Fruit fly (Drosophila melanogaster) whole organism, embryonic: ENCODE measurements around the gene a10.

Source experiments
- Awh ChIP-seq: fragments of 200-800 bp; sonication (Bioruptor generic); IDR thresholded peaks from 2 replicates; pipeline ENCODE4, ENCODE4 v1.3.6; 2022; ENCODE audit warnings: missing biosample characterization, missing genetic modification characterization
- CG10321 ChIP-seq: fragments of 200-800 bp; sonication (Bioruptor generic); IDR thresholded peaks from 2 replicates; pipeline ENCODE4 v1.3.6; 2022; ENCODE audit warnings: missing biosample characterization, missing genetic modification characterization
- CG13775 ChIP-seq: fragments of 200-800 bp; sonication (Bioruptor generic); optimal IDR thresholded peaks from 3 replicates; lab custom pipeline; 2017; ENCODE audit warnings: missing biosample characterization, mild to moderate bottlenecking, missing genetic modification characterization
- CG15696 ChIP-seq: fragments of 200-800 bp; sonication (Bioruptor generic); optimal IDR thresholded peaks from 2 replicates; lab custom pipeline; 2019; ENCODE audit warnings: missing biosample characterization, mild to moderate bottlenecking, missing genetic modification characterization, moderate library complexity
- CG1602 ChIP-seq: fragments of 200-800 bp; sonication (Bioruptor generic); optimal IDR thresholded peaks from 3 replicates; lab custom pipeline; 2016; ENCODE audit warnings: missing biosample characterization, missing genetic modification characterization
- CG17612 ChIP-seq: fragments of 200-800 bp; sonication (Bioruptor generic); IDR thresholded peaks from 2 replicates; pipeline ENCODE4 v1.3.6; 2022; ENCODE audit warnings: missing biosample characterization, missing genetic modification characterization
- CG18619 ChIP-seq: fragments of 200-800 bp; sonication (Bioruptor generic); optimal IDR thresholded peaks from 3 replicates; lab custom pipeline; 2017; ENCODE audit warnings: missing biosample characterization, mild to moderate bottlenecking, missing genetic modification characterization
- CG3065 ChIP-seq: fragments of 200-800 bp; sonication (Bioruptor generic); optimal IDR thresholded peaks from 2 replicates; lab custom pipeline; 2016; ENCODE audit warnings: missing biosample characterization, missing genetic modification characterization
- CG31388 ChIP-seq: fragments of 200-800 bp; sonication (Bioruptor generic); optimal IDR thresholded peaks from 2 replicates; lab custom pipeline; 2016; ENCODE audit warnings: missing biosample characterization, missing genetic modification characterization
- CG31441 ChIP-seq: fragments of 200-800 bp; sonication (Bioruptor generic); IDR thresholded peaks from 2 replicates; pipeline ENCODE4 v1.3.6; 2022; ENCODE audit warnings: missing biosample characterization, missing genetic modification characterization
- CG32767 ChIP-seq: fragments of 200-800 bp; sonication (Bioruptor generic); IDR thresholded peaks from 2 replicates; pipeline ENCODE4 v1.3.6; 2022; ENCODE audit warnings: missing biosample characterization, missing genetic modification characterization
- CG34376 ChIP-seq: fragments of 200-800 bp; sonication (Bioruptor generic); optimal IDR thresholded peaks from 2 replicates; lab custom pipeline; 2018; ENCODE audit warnings: missing biosample characterization, mild to moderate bottlenecking, missing genetic modification characterization
- CG3847 ChIP-seq: fragments of 200-800 bp; sonication (Bioruptor generic); IDR thresholded peaks from 2 replicates; pipeline ENCODE4 v1.3.6; 2022; ENCODE audit warnings: missing biosample characterization, missing genetic modification characterization
- CG7357 ChIP-seq: fragments of 200-800 bp; sonication (Bioruptor generic); IDR thresholded peaks from 3 replicates; pipeline ENCODE4 v1.3.6; 2022; ENCODE audit warnings: missing biosample characterization, missing genetic modification characterization
- CG7928 ChIP-seq: fragments of 200-800 bp; sonication (Bioruptor generic); optimal IDR thresholded peaks from 2 replicates; lab custom pipeline; 2017; ENCODE audit warnings: missing biosample characterization, mild to moderate bottlenecking, missing genetic modification characterization
- Camta ChIP-seq: fragments of 200-800 bp; sonication (Bioruptor generic); optimal IDR thresholded peaks from 2 replicates; lab custom pipeline; 2016; ENCODE audit warnings: missing biosample characterization, missing genetic modification characterization
- Dbx ChIP-seq: fragments of 200-800 bp; sonication (Bioruptor generic); IDR thresholded peaks from 3 replicates; pipeline ENCODE4 v1.3.6; 2022; ENCODE audit warnings: missing biosample characterization, missing genetic modification characterization
- Dp ChIP-seq: fragments of 200-800 bp; sonication (Bioruptor generic); optimal IDR thresholded peaks from 2 replicates; lab custom pipeline; 2018; ENCODE audit warnings: missing biosample characterization, mild to moderate bottlenecking, missing genetic modification characterization, moderate library complexity
- ERR ChIP-seq: fragments of 200-800 bp; sonication (Bioruptor generic); optimal IDR thresholded peaks from 2 replicates; lab custom pipeline; 2016; ENCODE audit warnings: missing biosample characterization, missing genetic modification characterization
- Elba2 ChIP-seq: fragments of 200-800 bp; sonication (Bioruptor generic); optimal IDR thresholded peaks from 3 replicates; lab custom pipeline; 2016; ENCODE audit warnings: missing biosample characterization, missing genetic modification characterization
- Hey ChIP-seq: fragments of 200-800 bp; sonication (Bioruptor generic); optimal IDR thresholded peaks from 3 replicates; lab custom pipeline; 2018; ENCODE audit warnings: missing biosample characterization, mild to moderate bottlenecking, missing genetic modification characterization
- Jarid2 ChIP-seq: fragments of 200-800 bp; sonication (Bioruptor generic); optimal IDR thresholded peaks from 3 replicates; lab custom pipeline; 2017; ENCODE audit warnings: mild to moderate bottlenecking, missing biosample characterization, missing genetic modification reagents, missing genetic modification characterization
- MTF-1 ChIP-seq: fragments of 200-800 bp; sonication (Bioruptor generic); optimal IDR thresholded peaks from 2 replicates; lab custom pipeline; 2018; ENCODE audit warnings: missing biosample characterization, mild to moderate bottlenecking, missing genetic modification characterization, borderline replicate concordance
- NC2β ChIP-seq: fragments of 200-800 bp; sonication (Bioruptor generic); optimal IDR thresholded peaks from 2 replicates; lab custom pipeline; 2016; ENCODE audit warnings: missing biosample characterization, missing genetic modification characterization
- NFAT ChIP-seq: fragments of 200-800 bp; sonication (Bioruptor generic); IDR thresholded peaks from 2 replicates; pipeline ENCODE4 v1.3.6; 2022; ENCODE audit warnings: missing biosample characterization, missing genetic modification characterization
- ab ChIP-seq: fragments of 200-800 bp; sonication (Bioruptor generic); optimal IDR thresholded peaks from 2 replicates; lab custom pipeline; 2016; ENCODE audit warnings: missing biosample characterization, missing genetic modification characterization
- ase ChIP-seq: fragments of 200-800 bp; sonication (Bioruptor generic); IDR thresholded peaks from 3 replicates; pipeline ENCODE4 v1.3.6; 2022; ENCODE audit warnings: missing biosample characterization, missing genetic modification characterization
- bbx ChIP-seq: fragments of 200-800 bp; sonication (Bioruptor generic); IDR thresholded peaks from 2 replicates; pipeline ENCODE4 v1.3.6; 2022; ENCODE audit warnings: missing biosample characterization, missing genetic modification characterization; ENCODE audit not compliant: partially characterized antibody
- cato ChIP-seq: fragments of 200-800 bp; sonication (Bioruptor generic); optimal IDR thresholded peaks from 2 replicates; lab custom pipeline; 2016; ENCODE audit warnings: missing biosample characterization, missing genetic modification characterization, borderline replicate concordance
- caup ChIP-seq: fragments of 200-800 bp; sonication (Bioruptor generic); optimal IDR thresholded peaks from 3 replicates; lab custom pipeline; 2017; ENCODE audit warnings: missing biosample characterization, mild to moderate bottlenecking, missing genetic modification characterization, moderate library complexity; ENCODE audit not compliant: severe bottlenecking
- cg ChIP-seq: fragments of 200-800 bp; sonication (Bioruptor generic); optimal IDR thresholded peaks from 3 replicates; lab custom pipeline; 2019; ENCODE audit warnings: missing biosample characterization, mild to moderate bottlenecking, missing genetic modification characterization, moderate library complexity
- dpn ChIP-seq, 2 experiments: fragments of 200-800 bp; sonication (Bioruptor generic); optimal IDR thresholded peaks; 3 replicates each; lab custom pipeline; 2016; ENCODE audit warnings: missing biosample characterization in 2 of 2, missing genetic modification characterization in 2 of 2
- en ChIP-seq: fragments of 200-800 bp; sonication (Bioruptor generic); optimal IDR thresholded peaks from 2 replicates; lab custom pipeline; 2016; ENCODE audit warnings: missing biosample characterization, missing genetic modification characterization
- exex ChIP-seq: fragments of 200-800 bp; sonication (Bioruptor generic); optimal IDR thresholded peaks from 4 replicates; lab custom pipeline; 2018; ENCODE audit warnings: missing biosample characterization, mild to moderate bottlenecking, missing genetic modification characterization, moderate library complexity
- fd64A ChIP-seq: fragments of 200-800 bp; sonication (Bioruptor generic); optimal IDR thresholded peaks from 3 replicates; lab custom pipeline; 2018; ENCODE audit warnings: missing biosample characterization, mild to moderate bottlenecking, missing genetic modification characterization
- ind ChIP-seq: fragments of 200-800 bp; sonication (Bioruptor generic); optimal IDR thresholded peaks from 3 replicates; lab custom pipeline; 2016; ENCODE audit warnings: missing biosample characterization, missing genetic modification characterization
- lbe ChIP-seq: fragments of 200-800 bp; sonication (Bioruptor generic); optimal IDR thresholded peaks from 2 replicates; lab custom pipeline; 2016; ENCODE audit warnings: missing biosample characterization, mild to moderate bottlenecking, missing genetic modification characterization
- lmd ChIP-seq: fragments of 200-800 bp; sonication (Bioruptor generic); IDR thresholded peaks from 2 replicates; pipeline ENCODE4 v1.3.6; 2022; ENCODE audit warnings: missing biosample characterization, missing genetic modification characterization
- onecut ChIP-seq: fragments of 200-800 bp; sonication (Bioruptor generic); IDR thresholded peaks from 2 replicates; pipeline ENCODE4 v1.3.6; 2022; ENCODE audit warnings: missing biosample characterization, missing genetic modification characterization
- p53 ChIP-seq: fragments of 200-800 bp; sonication (Bioruptor generic); optimal IDR thresholded peaks from 2 replicates; lab custom pipeline; 2016; ENCODE audit warnings: missing biosample characterization, missing genetic modification characterization
- pb ChIP-seq: fragments of 200-800 bp; sonication (Bioruptor generic); optimal IDR thresholded peaks from 3 replicates; lab custom pipeline; 2016; ENCODE audit warnings: missing biosample characterization, missing genetic modification characterization
- psq ChIP-seq: fragments of 200-800 bp; sonication (Bioruptor generic); optimal IDR thresholded peaks from 2 replicates; lab custom pipeline; 2017; ENCODE audit warnings: missing biosample characterization, missing genetic modification characterization
- ranshi ChIP-seq: fragments of 200-800 bp; sonication (Bioruptor generic); IDR thresholded peaks from 2 replicates; pipeline ENCODE4 v1.3.6; 2022; ENCODE audit warnings: missing biosample characterization, missing genetic modification characterization
- tna ChIP-seq: fragments of 200-800 bp; sonication (Bioruptor generic); IDR thresholded peaks from 2 replicates; pipeline ENCODE4 v1.3.6; 2022; ENCODE audit warnings: missing biosample characterization, missing genetic modification characterization; ENCODE audit not compliant: partially characterized antibody
- toy ChIP-seq: fragments of 200-800 bp; sonication (Bioruptor generic); IDR thresholded peaks from 2 replicates; pipeline ENCODE4 v1.3.6; 2022; ENCODE audit warnings: missing biosample characterization, missing genetic modification characterization
- unpg ChIP-seq: fragments of 200-800 bp; sonication (Bioruptor generic); optimal IDR thresholded peaks from 3 replicates; lab custom pipeline; 2018; ENCODE audit warnings: missing biosample characterization, mild to moderate bottlenecking, missing genetic modification characterization, moderate library complexity
- zen ChIP-seq: fragments of 200-800 bp; sonication (Bioruptor generic); optimal IDR thresholded peaks from 3 replicates; lab custom pipeline; 2018; ENCODE audit warnings: missing biosample characterization, mild to moderate bottlenecking, missing genetic modification characterization, moderate library complexity
- zf30C ChIP-seq: fragments of 200-800 bp; sonication (Bioruptor generic); optimal IDR thresholded peaks from 3 replicates; lab custom pipeline; 2018; ENCODE audit warnings: missing biosample characterization, mild to moderate bottlenecking, missing genetic modification characterization
- zfh2 ChIP-seq: fragments of 200-800 bp; sonication (Bioruptor generic); optimal IDR thresholded peaks from 2 replicates; lab custom pipeline; 2016; ENCODE audit warnings: missing biosample characterization, missing genetic modification characterization

a10 gene

DNA sequence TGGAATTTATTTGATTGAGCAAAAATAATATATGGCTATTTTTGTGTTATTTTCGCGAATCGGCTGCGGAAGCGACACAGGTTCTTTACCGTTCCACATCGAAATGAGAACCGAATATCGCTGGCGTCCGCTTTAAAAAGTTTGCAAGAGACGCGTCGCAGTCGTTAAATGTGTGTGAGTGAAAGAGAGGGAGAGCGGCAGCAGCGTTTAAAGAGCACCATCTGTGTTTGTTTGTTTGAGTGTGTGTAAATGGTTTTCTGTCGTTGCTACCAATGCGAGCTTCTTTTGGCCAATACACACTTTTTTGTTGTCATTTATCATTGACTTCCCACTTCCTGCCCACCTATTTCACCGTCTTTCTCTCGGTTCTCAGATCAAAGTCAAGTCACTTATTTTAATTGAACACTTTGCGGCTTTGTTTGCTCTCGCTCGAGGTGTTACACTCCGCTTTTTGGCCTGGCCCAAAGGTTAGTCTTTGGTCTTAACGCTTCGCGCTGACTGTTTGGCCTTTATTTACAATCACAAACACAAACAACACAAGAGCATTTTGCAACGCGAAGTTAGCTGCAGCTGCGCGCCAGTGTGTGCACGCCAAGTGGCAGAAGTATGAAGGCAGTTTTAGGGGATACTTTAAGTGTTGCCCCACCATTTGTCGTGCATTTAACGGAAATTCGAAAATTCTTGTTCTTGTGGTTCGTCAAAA, 11.4 kb downstream of the a10 start, which contains the start of gene CG3764 (continued):
- TF ChIP-seq CG7928 (GFP tag; lab: Kevin White, UChicago) (peak; percentile 50), Dp (GFP tag; lab: Kevin White, UChicago) (peak; percentile 77), ranshi (GFP tag; lab: Robert Waterston, UW) (peak; percentile 44; the same call in 1 of the 2 replicates), zfh2 (GFP tag; lab: Kevin White, UChicago) (peak; percentile 23), bbx (GFP tag; lab: Robert Waterston, UW) (peak; percentile 65), ase (GFP tag; lab: Robert Waterston, UW) (0 out of 3 replicates have a peak, but pooled peaks have one; percentile 27), lmd (GFP tag; lab: Robert Waterston, UW) (peak; percentile 45; the same call in 1 of the 2 replicates), tna (GFP tag; lab: Robert Waterston, UW) (no peak; the same call in 1 of the 2 replicates), NFAT (GFP tag; lab: Robert Waterston, UW) (0 out of 2 replicates have a peak, but pooled peaks have one; percentile 6), cato (GFP tag; lab: Kevin White, UChicago) (peak; percentile 34), MTF-1 (GFP tag; lab: Kevin White, UChicago) (peak; percentile 88), CG34376 (GFP tag; lab: Kevin White, UChicago) (peak; percentile 95), CG31441 (GFP tag; lab: Robert Waterston, UW) (peak; percentile 63), CG7357 (GFP tag; lab: Robert Waterston, UW) (0 out of 3 replicates have a peak, but pooled peaks have one; percentile 31), CG31388 (GFP tag; lab: Kevin White, UChicago) (peak; percentile 27), lbe (peak; percentile 38), Jarid2 (peak; percentile 56), CG13775 (GFP tag; lab: Kevin White, UChicago) (peak; percentile 50), Camta (GFP tag; lab: Kevin White, UChicago) (peak; percentile 82), Awh (peak; percentile 76), fd64A (peak; percentile 91), CG3065 (peak; percentile 38), CG15696 (peak; percentile 74), CG10321 (peak; percentile 50), p53 (peak; percentile 77), unpg (GFP tag; lab: Kevin White, UChicago) (peak; percentile 63), onecut (GFP tag; lab: Robert Waterston, UW) (peak; percentile 72), en (GFP tag; lab: Kevin White, UChicago) (peak; percentile 65), zf30C (GFP tag; lab: Kevin White, UChicago) (no peak), CG18619 (peak; percentile 77), Elba2 (GFP tag; lab: Kevin White, UChicago) (no peak), pb (GFP tag; lab: Kevin White, UChicago) (peak; percentile 84), ab (no peak), CG32767 (peak; percentile 88), psq (GFP tag; lab: Kevin White, UChicago) (no peak), CG3847 (GFP tag; lab: Robert Waterston, UW) (peak; percentile 81), dpn (GFP tag; optimal IDR thresholded peaks at IDR 0.05; lab: Kevin White, UChicago) (peak; percentile 60 to 77), ERR (GFP tag; lab: Kevin White, UChicago) (peak; percentile 74), CG1602 (peak; percentile 30), CG17612 (GFP tag; lab: Robert Waterston, UW) (0 out of 2 replicates have a peak, but pooled peaks have one; percentile 17), caup (GFP tag; lab: Kevin White, UChicago) (peak; percentile 90), ind (GFP tag; lab: Kevin White, UChicago) (peak; percentile 41), NC2β (peak; percentile 85), cg (GFP tag; lab: Kevin White, UChicago) (peak; percentile 94), zen (tag; lab: Kevin White, UChicago) (peak; percentile 46), Dbx (GFP tag; lab: Robert Waterston, UW) (peak; percentile 62), exex (tag; lab: Kevin White, UChicago) (peak; percentile 62), toy (GFP tag; lab: Robert Waterston, UW) (no peak), Hey (tag; lab: Kevin White, UChicago) (peak; percentile 79)
